Worm (Caenorhabditis elegans) whole organism, L1 larva: ENCODE data around the gene cyp-25A4.
A peak's percentile ranks its signal among the peaks of the same experiment; 100 is the strongest.

Experiments used
- C16A3.4 ChIP-seq: fragments of 150-350 bp; optimal IDR thresholded peaks from 2 replicates; lab custom pipeline; 2014; ENCODE audit warnings: missing biosample characterization, missing genetic modification characterization
- C34B4.2 ChIP-seq: sonication (generic microtip); optimal IDR thresholded peaks from 2 replicates; lab custom pipeline; 2017; ENCODE audit warnings: mild to moderate bottlenecking, missing genetic modification characterization, missing compliant biosample characterization
- F16B12.6 ChIP-seq: fragments of 150-350 bp; optimal IDR thresholded peaks from 2 replicates; lab custom pipeline; 2014; ENCODE audit warnings: missing biosample characterization, missing genetic modification characterization
- aha-1 ChIP-seq: fragments of 150-350 bp; optimal IDR thresholded peaks from 2 replicates; lab custom pipeline; 2014; ENCODE audit warnings: missing biosample characterization, missing genetic modification characterization
- aly-2 ChIP-seq: fragments of 150-350 bp; optimal IDR thresholded peaks from 2 replicates; lab custom pipeline; 2014; ENCODE audit warnings: missing biosample characterization, missing genetic modification characterization
- blmp-1 ChIP-seq: fragments of 150-350 bp; optimal IDR thresholded peaks from 2 replicates; lab custom pipeline; 2014; ENCODE audit warnings: missing biosample characterization, missing genetic modification characterization
- ceh-63 ChIP-seq: fragments of 200-800 bp; sonication (Bioruptor generic); optimal IDR thresholded peaks from 2 replicates; lab custom pipeline; 2018; ENCODE audit warnings: mild to moderate bottlenecking, missing genetic modification characterization, missing compliant biosample characterization
- ceh-8 ChIP-seq: fragments of 200-800 bp; sonication (Bioruptor generic); optimal IDR thresholded peaks from 2 replicates; lab custom pipeline; 2018; ENCODE audit warnings: mild to moderate bottlenecking, missing genetic modification characterization, moderate library complexity, missing compliant biosample characterization
- ceh-88 ChIP-seq: fragments of 200-800 bp; sonication (Bioruptor generic); IDR thresholded peaks from 2 replicates; pipeline ENCODE4 v1.3.6; 2022; ENCODE audit warnings: missing genetic modification characterization, missing compliant biosample characterization
- ceh-90 ChIP-seq: sonication (generic microtip); optimal IDR thresholded peaks from 2 replicates; lab custom pipeline; 2016; ENCODE audit warnings: missing genetic modification characterization, missing compliant biosample characterization
- ces-1 ChIP-seq: fragments of 150-350 bp; optimal IDR thresholded peaks from 2 replicates; lab custom pipeline; 2014; ENCODE audit warnings: missing biosample characterization, missing genetic modification reagents, missing genetic modification characterization
- efl-1 ChIP-seq, 4 experiments: fragments of 150-350 bp; optimal IDR thresholded peaks in 3 of 4; peaks in 1 of 4; 1 replicate in 1 of 4; 2 replicates in 3 of 4; lab custom pipeline; 2014; ENCODE audit warnings: missing biosample characterization in 2 of 4, missing genetic modification characterization in 2 of 4, missing genetic modification reagents in 2 of 4
- efl-3 ChIP-seq: fragments of 200-800 bp; sonication (Bioruptor generic); optimal IDR thresholded peaks from 2 replicates; lab custom pipeline; 2018; ENCODE audit warnings: mild to moderate bottlenecking, missing genetic modification characterization, missing compliant biosample characterization
- egl-13 ChIP-seq: sonication (generic microtip); optimal IDR thresholded peaks from 2 replicates; lab custom pipeline; 2016; ENCODE audit warnings: missing genotype, missing genetic modification reagents, missing genetic modification characterization, missing compliant biosample characterization
- egl-27 ChIP-seq, 2 experiments: fragments of 150-350 bp in 1 of 2; sonication (generic microtip); optimal IDR thresholded peaks; 3 replicates each; lab custom pipeline; 2017 to 2018; ENCODE audit warnings: missing biosample characterization in 2 of 2, missing genetic modification characterization in 2 of 2, missing genetic modification reagents in 2 of 2
- elt-2 ChIP-seq: sonication (generic microtip); optimal IDR thresholded peaks from 2 replicates; lab custom pipeline; 2016; ENCODE audit warnings: missing genetic modification characterization, mild to moderate bottlenecking, inconsistent platforms, missing compliant biosample characterization, missing genetic modification reagents
- fos-1 ChIP-seq: fragments of 150-350 bp; optimal IDR thresholded peaks from 2 replicates; lab custom pipeline; 2014; ENCODE audit warnings: missing biosample characterization, missing genetic modification characterization
- hlh-4 ChIP-seq: sonication (generic microtip); optimal IDR thresholded peaks from 2 replicates; lab custom pipeline; 2016; ENCODE audit warnings: mild to moderate bottlenecking, missing genetic modification characterization, missing compliant biosample characterization
- irx-1 ChIP-seq: sonication (generic microtip); optimal IDR thresholded peaks from 2 replicates; lab custom pipeline; 2016; ENCODE audit warnings: missing genetic modification characterization, missing compliant biosample characterization
- jun-1 ChIP-seq: fragments of 150-350 bp; optimal IDR thresholded peaks from 2 replicates; lab custom pipeline; 2014; ENCODE audit warnings: missing biosample characterization, missing genetic modification reagents, missing genetic modification characterization
- lin-35 ChIP-seq, 2 experiments: fragments of 150-350 bp; optimal IDR thresholded peaks; 2 replicates each; lab custom pipeline; 2014; ENCODE audit warnings: missing biosample characterization in 2 of 2, missing genetic modification characterization in 2 of 2, missing genetic modification reagents in 2 of 2
- lin-39 ChIP-seq: fragments of 150-350 bp; optimal IDR thresholded peaks from 2 replicates; lab custom pipeline; 2014; ENCODE audit warnings: missing biosample characterization, missing genetic modification reagents, missing genetic modification characterization
- lir-3 ChIP-seq: sonication (generic microtip); optimal IDR thresholded peaks from 2 replicates; lab custom pipeline; 2016; ENCODE audit warnings: mild to moderate bottlenecking, missing genetic modification characterization, moderate library complexity, missing compliant biosample characterization; ENCODE audit not compliant: poor library complexity
- lsy-2 ChIP-seq, 2 experiments: fragments of 150-350 bp; optimal IDR thresholded peaks; 2 replicates each; lab custom pipeline; 2014; ENCODE audit warnings: missing biosample characterization in 2 of 2, missing genetic modification characterization in 2 of 2
- mab-9 ChIP-seq: fragments of 200-800 bp; sonication (Bioruptor generic); IDR thresholded peaks from 2 replicates; pipeline ENCODE4 v1.3.6; 2022; ENCODE audit warnings: missing genetic modification reagents, missing genetic modification characterization, missing compliant biosample characterization
- mdl-1 ChIP-seq, 2 experiments: fragments of 150-350 bp; optimal IDR thresholded peaks; 2 replicates each; lab custom pipeline; 2014 to 2017; ENCODE audit warnings: missing biosample characterization in 2 of 2, missing genetic modification characterization in 2 of 2, inconsistent platforms in 1 of 2
- mef-2 ChIP-seq: fragments of 150-350 bp; optimal IDR thresholded peaks from 2 replicates; lab custom pipeline; 2014; ENCODE audit warnings: missing biosample characterization, missing genetic modification characterization
- mep-1 ChIP-seq: fragments of 150-350 bp; optimal IDR thresholded peaks from 2 replicates; lab custom pipeline; 2014; ENCODE audit warnings: missing biosample characterization, missing genetic modification characterization
- nhr-19 ChIP-seq: fragments of 200-800 bp; sonication (Bioruptor generic); conservative IDR thresholded peaks from 2 replicates; pipeline ENCODE4 v1.3.6; 2022; ENCODE audit warnings: missing genetic modification characterization, missing compliant biosample characterization
- nhr-28 ChIP-seq: fragments of 150-350 bp; optimal IDR thresholded peaks from 2 replicates; lab custom pipeline; 2014; ENCODE audit warnings: missing biosample characterization, missing genetic modification characterization
- nhr-47 ChIP-seq: sonication (generic microtip); optimal IDR thresholded peaks from 2 replicates; lab custom pipeline; 2016; ENCODE audit warnings: mild to moderate bottlenecking, missing genetic modification characterization, moderate library complexity, missing compliant biosample characterization
- nhr-71 ChIP-seq: sonication (generic microtip); optimal IDR thresholded peaks from 2 replicates; lab custom pipeline; 2016; ENCODE audit warnings: mild to moderate bottlenecking, missing genetic modification characterization, moderate library complexity, missing compliant biosample characterization
- nhr-77 ChIP-seq: fragments of 150-350 bp; optimal IDR thresholded peaks from 2 replicates; lab custom pipeline; 2014; ENCODE audit warnings: missing biosample characterization, missing genetic modification characterization
- nhr-84 ChIP-seq: sonication (generic microtip); optimal IDR thresholded peaks from 2 replicates; lab custom pipeline; 2017; ENCODE audit warnings: missing biosample characterization, missing genetic modification characterization
- nhr-85 ChIP-seq: sonication (generic microtip); peaks from one replicate; lab custom pipeline; 2016; ENCODE audit warnings: missing genetic modification characterization, inconsistent platforms, missing compliant biosample characterization
- nhr-90 ChIP-seq: sonication (generic microtip); optimal IDR thresholded peaks from 2 replicates; lab custom pipeline; 2016; ENCODE audit warnings: mild to moderate bottlenecking, missing genetic modification characterization, missing compliant biosample characterization; ENCODE audit not compliant: poor library complexity
- pag-3 ChIP-seq: sonication (generic microtip); optimal IDR thresholded peaks from 2 replicates; lab custom pipeline; 2017; ENCODE audit warnings: missing genetic modification characterization, mild to moderate bottlenecking, missing compliant biosample characterization, antibody characterized with exemption, borderline replicate concordance; ENCODE audit not compliant: insufficient read depth
- pax-3 ChIP-seq: fragments of 200-800 bp; sonication (Bioruptor generic); optimal IDR thresholded peaks from 2 replicates; lab custom pipeline; 2018; ENCODE audit warnings: mild to moderate bottlenecking, missing genetic modification characterization, moderate library complexity, missing compliant biosample characterization
- pqm-1 ChIP-seq: sonication (generic microtip); optimal IDR thresholded peaks from 3 replicates; lab custom pipeline; 2017; ENCODE audit warnings: missing biosample characterization, missing genetic modification characterization
- snu-23 ChIP-seq: sonication (generic microtip); optimal IDR thresholded peaks from 2 replicates; lab custom pipeline; 2016; ENCODE audit warnings: missing genetic modification characterization, missing compliant biosample characterization
- sptf-1 ChIP-seq: fragments of 150-350 bp; optimal IDR thresholded peaks from 2 replicates; lab custom pipeline; 2014; ENCODE audit warnings: missing biosample characterization, missing genetic modification characterization
- sup-37 ChIP-seq: fragments of 200-800 bp; sonication (Bioruptor generic); optimal IDR thresholded peaks from 2 replicates; lab custom pipeline; 2018; ENCODE audit warnings: mild to moderate bottlenecking, missing genetic modification characterization, missing compliant biosample characterization
- swsn-7 ChIP-seq: sonication (generic microtip); optimal IDR thresholded peaks from 2 replicates; lab custom pipeline; 2016; ENCODE audit warnings: missing genetic modification characterization, missing compliant biosample characterization
- unc-30 ChIP-seq: sonication (generic microtip); optimal IDR thresholded peaks from 2 replicates; lab custom pipeline; 2017; ENCODE audit warnings: missing biosample characterization, missing genetic modification characterization
- unc-86 ChIP-seq: sonication (generic microtip); optimal IDR thresholded peaks from 2 replicates; lab custom pipeline; 2016; ENCODE audit warnings: missing genetic modification characterization, missing compliant biosample characterization
- unc-98 ChIP-seq: fragments of 200-800 bp; sonication (Bioruptor generic); IDR thresholded peaks from 2 replicates; pipeline ENCODE4 v1.3.6; 2022; ENCODE audit warnings: missing genetic modification characterization, missing compliant biosample characterization
- vab-15 ChIP-seq: sonication (generic microtip); optimal IDR thresholded peaks from 2 replicates; lab custom pipeline; 2017; ENCODE audit warnings: missing genotype, mild to moderate bottlenecking, missing genetic modification characterization, missing compliant biosample characterization
- zag-1 ChIP-seq: fragments of 150-350 bp; optimal IDR thresholded peaks from 2 replicates; lab custom pipeline; 2014; ENCODE audit warnings: missing biosample characterization, missing genetic modification characterization
- zip-4 ChIP-seq: fragments of 200-800 bp; sonication (Bioruptor generic); optimal IDR thresholded peaks from 2 replicates; lab custom pipeline; 2018; ENCODE audit warnings: mild to moderate bottlenecking, missing genetic modification characterization, moderate library complexity, missing compliant biosample characterization
- ztf-4 ChIP-seq: fragments of 150-350 bp; optimal IDR thresholded peaks from 2 replicates; lab custom pipeline; 2014; ENCODE audit warnings: missing biosample characterization, missing genetic modification characterization

Gene cyp-25A4

DNA sequence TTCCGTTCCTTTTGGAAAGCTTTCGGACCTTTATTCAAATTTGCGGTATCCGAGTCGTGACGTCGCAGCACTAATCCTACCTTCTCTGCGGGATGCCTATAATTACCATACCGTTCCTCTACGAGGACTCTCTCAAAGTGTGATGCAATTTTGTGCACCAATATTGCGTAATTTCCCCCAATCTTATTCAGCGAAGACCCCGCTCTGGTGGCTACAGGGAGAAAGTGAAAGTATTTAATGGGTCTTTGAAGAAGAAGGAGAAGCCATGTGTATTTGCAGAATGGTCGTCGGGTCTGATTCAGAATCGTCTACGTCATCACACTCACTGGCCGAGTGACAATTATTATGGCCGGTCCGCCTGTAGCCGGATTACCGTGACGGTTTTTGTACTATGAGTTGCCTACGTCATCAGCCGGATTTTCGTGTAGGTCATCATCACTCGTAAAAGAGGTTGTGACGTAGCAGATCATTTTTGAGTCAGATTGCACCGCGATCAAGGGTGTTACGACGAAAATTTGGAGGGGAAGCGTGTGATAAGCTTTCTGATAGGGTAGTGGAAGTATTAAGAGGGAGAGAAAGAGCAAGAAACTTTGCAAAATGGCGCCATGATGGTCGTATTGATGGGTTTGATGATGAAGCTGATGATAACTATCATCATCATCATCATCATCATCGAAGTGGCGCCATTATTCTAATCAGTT, 24.5 kb upstream of the cyp-25A4 start (continued):
- TF ChIP-seq mdl-1 (tag; optimal IDR thresholded peaks at IDR 0.05; lab: Kevin White, UChicago) (no peak), lsy-2 (tag; optimal IDR thresholded peaks at IDR 0.05; lab: Kevin White, UChicago) (no peak), ztf-4 (tag; lab: Kevin White, UChicago) (no peak), snu-23 (GFP tag; lab: Kevin White, UChicago) (peak; percentile 10), mab-9 (no peak), nhr-71 (tag; lab: Kevin White, UChicago) (peak; percentile 30), zip-4 (GFP tag; lab: Kevin White, UChicago) (no peak), C34B4.2 (tag; lab: Kevin White, UChicago) (no peak), ceh-88 (GFP tag; lab: Robert Waterston, UW) (no peak), ceh-8 (GFP tag; lab: Kevin White, UChicago) (no peak), jun-1 (tag; lab: Kevin White, UChicago) (no peak), mef-2 (tag; lab: Kevin White, UChicago) (no peak), nhr-90 (no peak), unc-98 (GFP tag; lab: Robert Waterston, UW) (no peak), nhr-85 (tag; lab: Kevin White, UChicago) (peak; percentile 36), C16A3.4 (tag; lab: Kevin White, UChicago) (no peak), pqm-1 (tag; lab: Kevin White, UChicago) (no peak), aha-1 (tag; lab: Kevin White, UChicago) (no peak), swsn-7 (tag; lab: Kevin White, UChicago) (no peak), egl-13 (tag; lab: Kevin White, UChicago) (no peak), efl-1 (optimal IDR thresholded peaks at IDR 0.05; lab: Kevin White, UChicago) (no peak), efl-1 (GFP tag; optimal IDR thresholded peaks at IDR 0.05 in 1 of 2; lab: Kevin White, UChicago) (peak in 1 of 2 experiments; percentile 66), nhr-84 (tag; lab: Kevin White, UChicago) (no peak), fos-1 (tag; lab: Kevin White, UChicago) (no peak), irx-1 (tag; lab: Kevin White, UChicago) (no peak), F16B12.6 (tag; lab: Kevin White, UChicago) (no peak), nhr-28 (tag; lab: Kevin White, UChicago) (no peak), ces-1 (GFP tag; lab: Kevin White, UChicago) (no peak), hlh-4 (tag; lab: Kevin White, UChicago) (no peak)

DNA sequence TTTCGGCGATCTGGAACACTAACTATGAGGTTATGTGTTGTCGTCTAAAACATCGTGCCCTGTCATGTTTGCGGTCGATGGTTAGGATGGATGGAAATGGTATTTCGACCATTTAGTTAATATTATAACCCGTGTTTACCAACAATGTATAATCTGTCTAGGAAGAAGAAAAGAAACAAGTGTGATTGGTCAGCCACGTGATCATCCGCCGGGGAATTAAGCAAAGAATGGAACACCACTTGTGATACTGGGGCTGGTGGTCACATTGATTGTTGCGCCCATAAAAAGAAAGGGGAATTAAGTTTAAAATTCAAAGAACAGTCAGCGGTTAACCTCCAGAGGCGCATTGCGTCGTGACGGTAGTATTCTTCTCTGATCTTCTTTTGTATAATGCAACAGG, 23.7 kb upstream of the cyp-25A4 start:
- peak; percentile 44 for TF ChIP-seq elt-2 (tag; lab: Kevin White, UChicago)
- TF ChIP-seq ceh-88 (GFP tag; lab: Robert Waterston, UW), result no peak
- no peak for TF ChIP-seq pag-3 (tag; lab: Kevin White, UChicago)
- TF ChIP-seq nhr-47 (tag; lab: Kevin White, UChicago), result peak; percentile 24
- peak in 1 of 2 experiments; percentile 80 for TF ChIP-seq lin-35 (GFP tag; optimal IDR thresholded peaks at IDR 0.05; lab: Kevin White, UChicago)
- TF ChIP-seq swsn-7 (tag; lab: Kevin White, UChicago), result no peak
- no peak for TF ChIP-seq ceh-90 (tag; lab: Kevin White, UChicago)
- no peak for TF ChIP-seq lsy-2 (tag; optimal IDR thresholded peaks at IDR 0.05; lab: Kevin White, UChicago)
- no peak for TF ChIP-seq ceh-63 (GFP tag; lab: Kevin White, UChicago)
- TF ChIP-seq aly-2 (tag; lab: Kevin White, UChicago), result no peak
- TF ChIP-seq pax-3 (tag; lab: Kevin White, UChicago), result no peak
- no peak for TF ChIP-seq vab-15 (tag; lab: Kevin White, UChicago)
- TF ChIP-seq unc-86 (tag; lab: Kevin White, UChicago), result no peak
- no peak for TF ChIP-seq sup-37 (GFP tag; lab: Kevin White, UChicago)
- peak; percentile 61 for TF ChIP-seq mep-1 (tag; lab: Kevin White, UChicago)
- TF ChIP-seq egl-27 (tag; optimal IDR thresholded peaks at IDR 0.05; lab: Kevin White, UChicago), result no peak
- no peak for TF ChIP-seq egl-13 (tag; lab: Kevin White, UChicago)
- no peak for TF ChIP-seq nhr-77 (tag; lab: Kevin White, UChicago)
- no peak for TF ChIP-seq nhr-28 (tag; lab: Kevin White, UChicago)
- no peak for TF ChIP-seq zag-1 (tag; lab: Kevin White, UChicago)
- peak; percentile 75 for TF ChIP-seq blmp-1
- TF ChIP-seq nhr-19, result peak; percentile 69
- no peak for TF ChIP-seq lir-3 (tag; lab: Kevin White, UChicago)
- no peak for TF ChIP-seq unc-30 (tag; lab: Kevin White, UChicago)
- peak; percentile 70 for TF ChIP-seq nhr-71 (tag; lab: Kevin White, UChicago)
- TF ChIP-seq efl-3 (GFP tag; lab: Kevin White, UChicago), result no peak
- TF ChIP-seq sptf-1 (tag; lab: Kevin White, UChicago), result no peak
- TF ChIP-seq lin-39 (tag; lab: Kevin White, UChicago), result no peak
